Worm (Caenorhabditis elegans): ENCODE data around the gene F22F4.9.

DNA sequence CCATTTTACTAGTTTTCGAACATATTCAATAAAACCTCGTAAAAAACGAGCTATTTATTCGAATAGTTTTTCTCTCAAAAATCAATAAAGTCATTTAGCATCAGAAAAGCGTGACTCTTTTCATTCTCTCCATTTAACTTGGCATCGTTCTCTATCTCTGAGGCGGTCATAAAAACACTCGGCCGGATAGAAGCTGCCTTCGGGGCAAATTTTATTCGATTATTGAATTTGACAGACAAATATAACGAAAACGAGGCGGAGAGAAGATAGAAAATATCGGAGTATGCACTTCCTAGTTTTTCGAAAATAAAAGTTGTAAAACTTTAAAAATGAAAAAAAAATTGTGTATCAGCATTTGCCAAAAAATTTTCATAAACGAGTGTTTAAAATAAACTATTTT is 24.1 kb downstream of the F22F4.9 start:
- no peak for TF ChIP-seq daf-12 (tag; optimal IDR thresholded peaks at IDR 0.05)
- no peak for TF ChIP-seq nhr-6 (tag; optimal IDR thresholded peaks at IDR 0.05)
- TF ChIP-seq mdl-1 (tag; optimal IDR thresholded peaks at IDR 0.05) = no peak
- TF ChIP-seq lsy-2 (tag; optimal IDR thresholded peaks at IDR 0.05) = no peak
- TF ChIP-seq zag-1 (tag; optimal IDR thresholded peaks at IDR 0.05) = no peak
- no peak for TF ChIP-seq ama-1 (optimal IDR thresholded peaks at IDR 0.05)
